Worm (Caenorhabditis elegans): ENCODE measurements around the gene Y67A10A.7.
A peak's percentile ranks its signal among the peaks of the same experiment; 100 is the strongest.

Y67A10A.7 gene

DNA sequence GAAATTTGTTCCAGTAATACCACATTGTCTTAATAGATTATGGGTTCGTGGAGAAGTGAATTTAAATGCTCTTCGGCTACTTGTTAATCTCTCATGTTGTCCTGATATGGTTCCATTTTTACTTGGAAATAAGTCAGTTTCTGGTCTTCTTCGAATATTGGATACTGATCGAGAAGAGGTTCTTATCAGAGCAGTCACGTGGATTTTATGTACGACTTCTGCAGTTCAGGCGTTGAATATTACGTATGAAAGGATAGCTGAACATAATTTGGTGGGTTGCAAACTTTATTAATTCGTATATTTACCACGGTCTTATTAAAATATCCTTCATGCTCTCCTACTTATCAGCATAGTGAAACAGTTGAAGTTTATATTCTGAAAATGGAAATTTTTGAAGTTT, 3.9 kb downstream of the Y67A10A.7 start:
- TF ChIP-seq aptf-2 (GFP tag; conservative IDR thresholded peaks at IDR 0.05) (no peak), hrde-1 (tag; optimal IDR thresholded peaks at IDR 0.05; ENCODE audit: borderline replicate concordance) (no peak), tbp1 (GFP tag; optimal IDR thresholded peaks at IDR 0.05) (no peak), let-526 (GFP tag; IDR thresholded peaks at IDR 0.05) (no peak), ztf-18 (tag; optimal IDR thresholded peaks at IDR 0.05) (no peak), ztf-26 (tag; optimal IDR thresholded peaks at IDR 0.05) (no peak), C06A6.2 (GFP tag; conservative IDR thresholded peaks at IDR 0.05) (no peak), hlh-12 (tag; optimal IDR thresholded peaks at IDR 0.05) (no peak), Y79H2A.3 (GFP tag; conservative IDR thresholded peaks at IDR 0.05) (no peak), ztf-25 (GFP tag; IDR thresholded peaks at IDR 0.05) (no peak), nhr-90 (tag; optimal IDR thresholded peaks at IDR 0.05) (no peak), lin-35 (GFP tag; optimal IDR thresholded peaks at IDR 0.05) (no peak)

- TF ChIP-seq nhr-80 (tag; optimal IDR thresholded peaks at IDR 0.05) (no peak), ceh-27 (GFP tag; optimal IDR thresholded peaks at IDR 0.05) (no peak), unc-130 (GFP tag; optimal IDR thresholded peaks at IDR 0.05) (no peak), K12H6.12 (tag; optimal IDR thresholded peaks at IDR 0.05) (no peak), F37B4.10 (GFP tag; IDR thresholded peaks at IDR 0.05) (no peak), lir-1 (GFP tag; conservative IDR thresholded peaks at IDR 0.05) (no peak), lin-35 (GFP tag; optimal IDR thresholded peaks at IDR 0.05) (no peak), lsl-1 (GFP tag; optimal IDR thresholded peaks at IDR 0.05) (no peak), rcor-1 (GFP tag; IDR thresholded peaks at IDR 0.05) (no peak), Y53F4B.3 (GFP tag; IDR thresholded peaks at IDR 0.05) (no peak), Y53G8AR.9 (GFP tag; conservative IDR thresholded peaks at IDR 0.05) (no peak), B0019.2 (GFP tag; conservative IDR thresholded peaks at IDR 0.05) (no peak), ceh-91 (GFP tag; IDR thresholded peaks at IDR 0.05) (no peak), dpff-1 (tag; optimal IDR thresholded peaks at IDR 0.05) (no peak), F52B5.7 (tag; optimal IDR thresholded peaks at IDR 0.05) (no peak), ekl-4 (GFP tag; IDR thresholded peaks at IDR 0.05) (no peak), nhr-27 (tag; optimal IDR thresholded peaks at IDR 0.05) (no peak), sdz-38 (tag; optimal IDR thresholded peaks at IDR 0.05) (no peak), egl-18 (GFP tag; IDR thresholded peaks at IDR 0.05) (no peak), tbp1 (GFP tag; optimal IDR thresholded peaks at IDR 0.05) (no peak)
Measured at ce11 chrIV:14379191-14379590, 5.3 kb downstream of the Y67A10A.7 start.

DNA sequence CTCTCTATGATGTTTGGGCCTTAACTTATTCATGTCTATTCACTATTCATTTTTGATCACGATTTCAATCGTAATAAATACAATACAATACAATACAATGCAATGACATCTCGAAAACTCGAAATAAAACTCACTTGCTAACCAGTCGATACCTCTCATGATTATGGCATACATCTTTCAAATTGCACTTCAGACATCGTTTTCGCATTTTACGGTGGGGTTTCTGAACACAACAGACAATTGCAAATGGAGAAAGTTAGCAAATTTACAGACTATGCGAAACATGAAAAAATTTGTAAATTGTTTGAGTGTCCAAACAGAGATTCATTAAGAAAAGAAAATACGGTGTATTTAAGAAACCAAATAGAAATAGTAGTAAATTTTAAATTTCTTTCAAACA, 9.6 kb downstream of the Y67A10A.7 start, which contains the start of gene paqr-3:
Gene paqr-3, minus strand, starts transcription at position 210 of the 400 bp plus-strand sequence.
- TF ChIP-seq snpc-4 (GFP tag; optimal IDR thresholded peaks at IDR 0.05) (no peak), snpc-4 (tag; optimal IDR thresholded peaks at IDR 0.05) (peak in 2 of 4 experiments; percentile 32 to 57), attf-6 (GFP tag; IDR thresholded peaks at IDR 0.05) (peak; percentile 81), fkh-3 (tag; optimal IDR thresholded peaks at IDR 0.05) (no peak)

DNA sequence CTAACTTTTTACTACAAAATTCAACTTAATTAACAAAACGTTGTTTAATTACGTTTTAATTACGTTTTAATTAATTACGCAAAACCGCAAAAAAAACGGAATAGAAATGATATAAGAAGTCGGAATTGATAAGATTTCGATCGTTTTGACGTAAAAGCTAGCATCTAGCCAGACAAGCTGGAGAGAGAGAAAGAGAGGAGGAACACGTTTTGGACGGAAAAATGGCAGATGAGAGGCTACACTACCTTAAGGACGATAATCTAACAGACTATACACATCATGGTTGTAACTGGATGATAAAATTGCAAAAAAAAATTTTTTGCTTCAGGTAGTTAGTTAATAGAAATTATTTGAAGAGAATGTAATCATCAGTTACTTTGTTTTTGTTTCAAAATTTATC, 10.3 kb downstream of the Y67A10A.7 start:
- TF ChIP-seq ztf-25 (GFP tag; IDR thresholded peaks at IDR 0.05) (no peak), ceh-91 (GFP tag; IDR thresholded peaks at IDR 0.05) (no peak), hrde-1 (tag; optimal IDR thresholded peaks at IDR 0.05; ENCODE audit: borderline replicate concordance) (no peak), Y79H2A.3 (GFP tag; conservative IDR thresholded peaks at IDR 0.05) (no peak), nfya-1 (tag; optimal IDR thresholded peaks at IDR 0.05; ENCODE audit: borderline replicate concordance, insufficient read depth) (no peak), F57C9.4 (tag; optimal IDR thresholded peaks at IDR 0.05) (no peak), F37B4.10 (GFP tag; IDR thresholded peaks at IDR 0.05) (no peak), F52B5.7 (tag; optimal IDR thresholded peaks at IDR 0.05) (no peak), C17E4.6 (GFP tag; IDR thresholded peaks at IDR 0.05) (no peak), attf-5 (GFP tag; optimal IDR thresholded peaks at IDR 0.05) (no peak), dpl-1 (GFP tag; optimal IDR thresholded peaks at IDR 0.05) (no peak)
